Worm (Caenorhabditis elegans): Measurements from ENCODE around the gene frm-7.

The frm-7 gene

DNA sequence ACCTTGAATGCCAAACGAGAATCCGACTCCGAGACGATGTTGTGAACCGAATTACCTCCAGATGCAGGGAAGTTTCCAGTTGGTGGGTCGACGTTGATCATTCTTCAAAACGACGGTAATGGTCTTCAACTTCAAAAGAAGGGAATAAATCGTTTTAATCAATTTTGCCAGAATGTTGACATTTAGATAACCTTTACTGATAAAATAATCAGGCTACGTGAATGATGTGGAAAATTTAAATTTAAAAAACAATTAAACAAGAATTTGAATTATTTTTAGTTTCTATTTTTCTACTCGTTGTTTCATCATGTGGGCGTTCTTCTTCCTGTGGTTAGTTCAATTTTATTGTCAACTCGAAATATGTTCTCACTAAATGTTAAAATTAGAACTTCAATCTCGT, 38.6 kb upstream of the frm-7 start, which contains the start of gene ssp-35:
ssp-35 (minus strand) TSS at position 101 of the 400 bp plus-strand sequence.
- TF ChIP-seq mdl-1 (tag; optimal IDR thresholded peaks at IDR 0.05) (no peak), nfya-1 (tag; optimal IDR thresholded peaks at IDR 0.05; ENCODE audit: insufficient read depth) (no peak), jun-1 (tag; optimal IDR thresholded peaks at IDR 0.05) (no peak), sea-2 (GFP tag; optimal IDR thresholded peaks at IDR 0.05) (no peak), unc-39 (tag; optimal IDR thresholded peaks at IDR 0.05) (no peak), snpc-4 (tag; optimal IDR thresholded peaks at IDR 0.05) (no peak), ceh-82 (tag; optimal IDR thresholded peaks at IDR 0.05) (no peak), ztf-4 (tag; optimal IDR thresholded peaks at IDR 0.05) (no peak), pha-4 (tag; optimal IDR thresholded peaks at IDR 0.05) (no peak), ceh-16 (tag; optimal IDR thresholded peaks at IDR 0.05) (no peak), nhr-77 (tag; optimal IDR thresholded peaks at IDR 0.05) (no peak), nhr-25 (tag; optimal IDR thresholded peaks at IDR 0.05) (no peak), lin-39 (tag; optimal IDR thresholded peaks at IDR 0.05) (no peak), hmg-11 (tag; optimal IDR thresholded peaks at IDR 0.05) (no peak), nhr-237 (tag; optimal IDR thresholded peaks at IDR 0.05) (no peak), skn-1 (tag; optimal IDR thresholded peaks at IDR 0.05) (no peak), daf-12 (tag; optimal IDR thresholded peaks at IDR 0.05) (no peak), ceh-28 (tag; optimal IDR thresholded peaks at IDR 0.05) (no peak)

DNA sequence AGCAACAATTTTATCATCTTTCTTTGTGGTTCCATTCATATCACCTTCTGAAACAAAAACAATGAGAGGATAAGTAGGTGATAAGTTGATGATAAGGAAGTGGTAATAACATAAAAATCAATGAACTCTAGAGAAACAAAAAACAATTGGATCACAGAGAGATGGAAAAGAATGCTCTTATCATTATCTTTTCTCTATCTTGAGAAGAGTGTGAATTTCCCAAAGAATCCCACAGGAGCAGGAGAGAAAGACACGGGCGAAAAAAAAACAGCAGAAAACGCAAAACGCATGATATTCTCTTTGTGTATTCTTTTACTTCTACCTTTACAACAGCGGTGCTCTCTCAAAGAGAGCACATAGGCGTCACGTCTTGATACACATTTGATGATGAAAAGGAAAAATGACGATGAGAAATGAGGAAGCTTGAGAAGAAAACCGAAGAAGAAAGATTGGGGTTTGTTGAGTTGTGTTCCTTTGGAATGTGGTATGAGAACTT, 33.0 kb upstream of the frm-7 start, which contains the start of gene twk-24:
twk-24 (minus strand) TSS at position 51 of the 496 bp plus-strand sequence.
- TF ChIP-seq ceh-82 (tag; optimal IDR thresholded peaks at IDR 0.05) (no peak), ztf-11 (tag; optimal IDR thresholded peaks at IDR 0.05) (no peak), fos-1 (tag; optimal IDR thresholded peaks at IDR 0.05) (no peak), ztf-4 (tag; optimal IDR thresholded peaks at IDR 0.05) (no peak)

DNA sequence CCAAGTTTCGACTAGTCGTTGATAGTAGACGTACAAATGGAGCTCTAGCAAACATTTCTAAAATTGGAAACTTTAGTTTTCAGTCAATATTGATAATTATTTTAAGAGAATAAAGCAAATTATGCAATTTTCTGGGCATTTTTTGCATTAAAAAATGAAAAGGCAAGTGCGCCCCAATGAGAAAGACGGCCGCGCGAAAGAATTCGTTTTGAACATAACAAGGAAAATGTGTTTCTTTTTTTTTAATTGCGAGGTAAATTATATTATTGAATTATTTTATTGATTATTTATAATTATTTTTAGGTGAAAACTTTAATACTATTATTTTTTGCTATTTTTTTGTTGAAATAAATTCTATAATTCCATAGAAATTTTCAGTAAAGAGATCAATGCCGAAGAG, 30.8 kb upstream of the frm-7 start, which contains the start of the genes tsfm-1 and capg-2:
tsfm-1 (minus strand) TSS at position 57 of the 400 bp plus-strand sequence.
capg-2 (plus strand) TSS at position 379 of the 400 bp plus-strand sequence.
- TF ChIP-seq lin-15B (tag; optimal IDR thresholded peaks at IDR 0.05) (peak; percentile 19), jun-1 (tag; optimal IDR thresholded peaks at IDR 0.05) (no peak)

DNA sequence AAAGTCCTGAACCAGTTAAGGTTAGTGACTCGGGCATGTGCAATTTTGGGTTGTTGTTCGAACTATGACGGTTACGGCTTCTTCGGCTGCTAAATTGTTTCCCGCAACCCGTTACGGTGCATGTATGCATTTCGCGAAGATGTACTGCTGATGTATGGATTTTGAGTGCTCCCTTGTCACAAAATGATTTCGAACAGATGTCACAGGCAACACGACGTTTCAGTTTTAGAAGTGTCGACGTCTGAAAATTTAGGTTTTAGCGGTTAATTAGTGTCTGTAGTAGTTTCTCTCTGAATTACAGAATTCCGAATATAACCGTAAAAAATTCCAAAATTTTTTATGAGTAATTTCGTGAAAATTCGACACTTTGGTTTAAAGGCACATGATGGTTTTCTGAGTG, 26.6 kb upstream of the frm-7 start:
- TF ChIP-seq nhr-43 (tag; optimal IDR thresholded peaks at IDR 0.05; ENCODE audit: poor library complexity, severe bottlenecking) (no peak), daf-12 (tag; optimal IDR thresholded peaks at IDR 0.05) (no peak), ztf-4 (tag; optimal IDR thresholded peaks at IDR 0.05) (no peak), jun-1 (tag; optimal IDR thresholded peaks at IDR 0.05) (no peak), nfya-1 (tag; optimal IDR thresholded peaks at IDR 0.05; ENCODE audit: insufficient read depth) (no peak), ztf-11 (tag; optimal IDR thresholded peaks at IDR 0.05) (no peak), skn-1 (tag; optimal IDR thresholded peaks at IDR 0.05) (no peak), ama-1 (optimal IDR thresholded peaks at IDR 0.05) (no peak), ceh-82 (tag; optimal IDR thresholded peaks at IDR 0.05) (no peak), nhr-11 (tag; optimal IDR thresholded peaks at IDR 0.05) (no peak), fkh-2 (tag; optimal IDR thresholded peaks at IDR 0.05) (no peak), sea-2 (GFP tag; optimal IDR thresholded peaks at IDR 0.05) (no peak)

DNA sequence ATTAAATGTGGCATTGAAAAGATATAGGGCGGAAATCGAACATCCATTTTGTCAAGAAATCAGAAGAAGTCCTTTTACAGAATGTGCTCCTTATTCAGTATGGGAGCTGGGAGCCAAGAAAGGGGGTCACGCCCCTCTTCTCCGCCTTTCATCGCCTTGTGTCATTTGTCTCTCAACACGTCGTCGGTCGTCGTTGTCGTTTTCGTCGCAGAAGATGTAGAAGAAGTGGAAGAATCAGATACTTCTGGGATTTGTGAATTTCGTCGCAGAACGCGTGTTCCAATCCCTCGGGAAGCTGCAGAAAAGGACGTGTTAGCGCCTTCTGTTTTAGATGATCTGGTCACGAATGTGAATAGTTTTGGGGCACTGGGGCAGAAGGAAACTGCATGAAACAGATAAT, 25.3 kb upstream of the frm-7 start, which contains the start of gene bnc-1:
bnc-1 (minus strand) TSS at position 101 of the 400 bp plus-strand sequence.
- no peak for TF ChIP-seq ceh-28 (tag; optimal IDR thresholded peaks at IDR 0.05)
- no peak for TF ChIP-seq mdl-1 (tag; optimal IDR thresholded peaks at IDR 0.05)

DNA sequence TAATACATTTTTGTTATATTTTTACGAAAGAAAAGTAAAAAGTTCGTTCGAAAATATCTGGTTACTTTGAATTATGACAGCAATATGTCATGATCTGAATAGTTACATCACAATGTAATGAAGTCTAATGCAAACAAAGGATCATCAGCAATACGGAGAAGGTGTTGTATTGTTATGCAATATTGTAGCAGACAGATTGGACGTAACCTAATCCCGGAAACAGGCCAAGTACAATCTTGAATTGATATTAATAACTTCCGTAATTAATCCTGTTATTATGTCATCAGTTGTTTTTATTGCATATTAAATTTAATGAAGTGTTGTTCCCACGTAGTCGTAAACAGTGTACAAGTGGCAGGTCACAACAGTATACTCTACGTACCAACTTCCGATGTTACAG, 20.8 kb upstream of the frm-7 start:
- TF ChIP-seq ztf-4 (tag; optimal IDR thresholded peaks at IDR 0.05) (no peak), nhr-43 (tag; optimal IDR thresholded peaks at IDR 0.05; ENCODE audit: poor library complexity, severe bottlenecking) (no peak)

DNA sequence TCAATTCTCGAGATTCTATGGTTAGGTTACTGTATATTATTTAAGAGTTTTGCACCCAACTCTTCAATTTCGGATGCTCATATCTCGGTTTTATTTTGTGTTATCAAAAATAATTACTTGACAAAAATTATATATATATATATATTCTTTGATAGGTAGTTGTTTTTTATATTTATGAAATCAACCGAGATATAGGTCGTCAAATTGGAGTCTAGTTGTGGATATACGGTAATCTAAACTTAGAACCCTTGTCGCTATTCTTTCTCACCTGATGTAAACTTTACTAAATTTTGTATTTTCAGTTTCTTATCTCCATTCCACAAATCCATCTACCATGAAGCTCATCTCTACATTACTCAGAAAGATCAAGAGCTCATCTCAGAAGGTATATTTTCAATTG, 19.1 kb upstream of the frm-7 start, which contains the start of gene F55C5.10:
F55C5.10 (plus strand) TSS at position 301 of the 400 bp plus-strand sequence.
- TF ChIP-seq zag-1 (tag; optimal IDR thresholded peaks at IDR 0.05) (no peak), ztf-4 (tag; optimal IDR thresholded peaks at IDR 0.05) (no peak), unc-62 (GFP tag; optimal IDR thresholded peaks at IDR 0.05) (no peak), fkh-10 (GFP tag; optimal IDR thresholded peaks at IDR 0.05) (no peak), nhr-77 (tag; optimal IDR thresholded peaks at IDR 0.05) (no peak), ZK546.5 (tag; optimal IDR thresholded peaks at IDR 0.05) (no peak), egl-5 (tag; optimal IDR thresholded peaks at IDR 0.05) (no peak), mml-1 (tag; optimal IDR thresholded peaks at IDR 0.05) (no peak), fos-1 (tag; optimal IDR thresholded peaks at IDR 0.05) (no peak), sea-2 (GFP tag; optimal IDR thresholded peaks at IDR 0.05) (no peak), ceh-28 (tag; optimal IDR thresholded peaks at IDR 0.05) (no peak), elt-2 (tag; optimal IDR thresholded peaks at IDR 0.05) (no peak), tbx-2 (tag; optimal IDR thresholded peaks at IDR 0.05) (no peak), pha-4 (tag; optimal IDR thresholded peaks at IDR 0.05) (no peak), aly-2 (tag; optimal IDR thresholded peaks at IDR 0.05) (no peak), unc-39 (tag; optimal IDR thresholded peaks at IDR 0.05) (no peak), nhr-25 (tag; optimal IDR thresholded peaks at IDR 0.05) (no peak), eor-1 (tag; optimal IDR thresholded peaks at IDR 0.05) (no peak), nhr-12 (tag; optimal IDR thresholded peaks at IDR 0.05) (no peak)

Data from whole organism, L3 larva.